Worm (Caenorhabditis elegans) whole organism, young adult: ENCODE data around the gene Y50D7A.13.
A peak's percentile ranks its signal among the peaks of the same experiment; 100 is the strongest.

Experiments
- B0336.3 ChIP-seq: fragments of 200-800 bp; sonication (Bioruptor generic); IDR thresholded peaks from 2 replicates; pipeline ENCODE4 v1.3.6; 2022; ENCODE audit warnings: missing genetic modification characterization, missing compliant biosample characterization
- F10E7.11 ChIP-seq: sonication (generic microtip); optimal IDR thresholded peaks from 2 replicates; lab custom pipeline; 2017; ENCODE audit warnings: mild to moderate bottlenecking, missing genetic modification characterization, moderate library complexity, missing compliant biosample characterization
- F49E8.2 ChIP-seq: sonication (generic microtip); optimal IDR thresholded peaks from 3 replicates; lab custom pipeline; 2017; ENCODE audit warnings: missing genetic modification characterization, mild to moderate bottlenecking, missing compliant biosample characterization, antibody characterized with exemption, moderate library complexity; ENCODE audit not compliant: insufficient read depth
- F52B5.7 ChIP-seq: sonication (generic microtip); optimal IDR thresholded peaks from 2 replicates; lab custom pipeline; 2016; ENCODE audit warnings: mild to moderate bottlenecking, missing genetic modification characterization, missing compliant biosample characterization
- T07F8.4 ChIP-seq: sonication (generic microtip); optimal IDR thresholded peaks from 2 replicates; lab custom pipeline; 2016; ENCODE audit warnings: mild to moderate bottlenecking, missing genetic modification characterization, moderate library complexity, missing compliant biosample characterization
- T26A5.8 ChIP-seq: sonication (generic microtip); optimal IDR thresholded peaks from 2 replicates; lab custom pipeline; 2016; ENCODE audit warnings: missing genetic modification characterization, missing compliant biosample characterization
- Y53F4B.3 ChIP-seq: fragments of 200-800 bp; sonication (Bioruptor generic); IDR thresholded peaks from 2 replicates; pipeline ENCODE4 v1.3.6; 2022; ENCODE audit warnings: missing genetic modification reagents, missing genetic modification characterization, missing compliant biosample characterization
- Y95B8A.8 ChIP-seq: fragments of 200-800 bp; sonication (Bioruptor generic); IDR thresholded peaks from 2 replicates; pipeline ENCODE4 v1.3.6; 2022; ENCODE audit warnings: missing genetic modification reagents, missing genetic modification characterization, missing compliant biosample characterization
- aptf-3 ChIP-seq: fragments of 200-800 bp; sonication (Bioruptor generic); IDR thresholded peaks from 2 replicates; pipeline ENCODE4 v1.3.6; 2022; ENCODE audit warnings: missing genetic modification characterization, missing compliant biosample characterization
- attf-6 ChIP-seq: fragments of 200-800 bp; sonication (Bioruptor generic); IDR thresholded peaks from 2 replicates; pipeline ENCODE4 v1.3.6; 2022; ENCODE audit warnings: missing genetic modification reagents, missing genetic modification characterization, missing compliant biosample characterization
- bed-2 ChIP-seq: fragments of 200-800 bp; sonication (Bioruptor generic); IDR thresholded peaks from 2 replicates; pipeline ENCODE4 v1.3.6; 2022; ENCODE audit warnings: missing genetic modification reagents, missing genetic modification characterization, missing compliant biosample characterization
- cebp-2 ChIP-seq: fragments of 200-800 bp; sonication (Bioruptor generic); IDR thresholded peaks from 2 replicates; pipeline ENCODE4 v1.3.6; 2022; ENCODE audit warnings: missing genetic modification characterization, missing compliant biosample characterization
- ceh-58 ChIP-seq: fragments of 200-800 bp; sonication (Bioruptor generic); IDR thresholded peaks from 2 replicates; pipeline ENCODE4 v1.3.6; 2022; ENCODE audit warnings: missing genetic modification characterization, missing compliant biosample characterization
- ceh-91 ChIP-seq: fragments of 200-800 bp; sonication (Bioruptor generic); IDR thresholded peaks from 2 replicates; pipeline ENCODE4 v1.3.6; 2022; ENCODE audit warnings: missing genetic modification reagents, missing genetic modification characterization, missing compliant biosample characterization
- dox-1 ChIP-seq: fragments of 200-800 bp; sonication (Bioruptor generic); IDR thresholded peaks from 2 replicates; pipeline ENCODE4 v1.3.6; 2022; ENCODE audit warnings: missing genetic modification reagents, missing genetic modification characterization, missing compliant biosample characterization
- egl-18 ChIP-seq: fragments of 200-800 bp; sonication (Bioruptor generic); IDR thresholded peaks from 2 replicates; pipeline ENCODE4 v1.3.6; 2022; ENCODE audit warnings: missing genetic modification reagents, missing genetic modification characterization, missing compliant biosample characterization
- egrh-3 ChIP-seq: fragments of 200-800 bp; sonication (Bioruptor generic); IDR thresholded peaks from 2 replicates; pipeline ENCODE4 v1.3.6; 2022; ENCODE audit warnings: missing genetic modification reagents, missing genetic modification characterization, missing compliant biosample characterization
- hlh-12 ChIP-seq: sonication (generic microtip); optimal IDR thresholded peaks from 2 replicates; lab custom pipeline; 2016; ENCODE audit warnings: missing genetic modification characterization, missing compliant biosample characterization
- hrde-1 ChIP-seq: sonication (generic microtip); optimal IDR thresholded peaks from 2 replicates; lab custom pipeline; 2016; ENCODE audit warnings: missing genetic modification characterization, mild to moderate bottlenecking, missing compliant biosample characterization, moderate library complexity, missing genotype, missing genetic modification reagents, borderline replicate concordance
- hsf-1 ChIP-seq: fragments of 200-800 bp; sonication (Bioruptor generic); IDR thresholded peaks from 2 replicates; pipeline ENCODE4 v1.3.6; 2022; ENCODE audit warnings: missing genetic modification reagents, missing genetic modification characterization, missing compliant biosample characterization
- lag-1 ChIP-seq: fragments of 200-800 bp; sonication (Bioruptor generic); IDR thresholded peaks from 2 replicates; pipeline ENCODE4 v1.3.6; 2022; ENCODE audit warnings: missing genetic modification reagents, missing genetic modification characterization, missing compliant biosample characterization
- let-607 ChIP-seq, 2 experiments: fragments of 200-800 bp in 1 of 2; sonication (Bioruptor generic) in 1 of 2; sonication (generic microtip) in 1 of 2; optimal IDR thresholded peaks; 2 replicates each; lab custom pipeline; 2016 to 2018; ENCODE audit warnings: mild to moderate bottlenecking in 2 of 2, missing compliant biosample characterization in 2 of 2, missing genetic modification characterization in 2 of 2, moderate library complexity in 2 of 2, missing genotype in 1 of 2
- lin-26 ChIP-seq: fragments of 200-800 bp; sonication (Bioruptor generic); IDR thresholded peaks from 2 replicates; pipeline ENCODE4 v1.3.6; 2022; ENCODE audit warnings: missing genetic modification reagents, missing genetic modification characterization, missing compliant biosample characterization
- lin-54 ChIP-seq: fragments of 200-800 bp; sonication (Bioruptor generic); optimal IDR thresholded peaks from 2 replicates; lab custom pipeline; 2018; ENCODE audit warnings: mild to moderate bottlenecking, missing genetic modification characterization, missing compliant biosample characterization
- madf-10 ChIP-seq: sonication (generic microtip); optimal IDR thresholded peaks from 2 replicates; lab custom pipeline; 2016; ENCODE audit warnings: mild to moderate bottlenecking, missing genetic modification characterization, missing compliant biosample characterization
- nfya-1 ChIP-seq: sonication (generic microtip); optimal IDR thresholded peaks from 2 replicates; lab custom pipeline; 2017; ENCODE audit warnings: antibody characterized with exemption, missing compliant biosample characterization, missing genetic modification characterization, borderline replicate concordance; ENCODE audit not compliant: insufficient read depth
- nfyb-1 ChIP-seq: fragments of 200-800 bp; sonication (Bioruptor generic); IDR thresholded peaks from 2 replicates; pipeline ENCODE4 v1.3.6; 2022; ENCODE audit warnings: missing genetic modification reagents, missing genetic modification characterization, missing compliant biosample characterization
- nhr-80 ChIP-seq: sonication (generic microtip); optimal IDR thresholded peaks from 2 replicates; lab custom pipeline; 2016; ENCODE audit warnings: missing genetic modification characterization, missing compliant biosample characterization
- pbrm-1 ChIP-seq: fragments of 200-800 bp; sonication (Bioruptor generic); IDR thresholded peaks from 2 replicates; pipeline ENCODE4 v1.3.6; 2022; ENCODE audit warnings: missing genetic modification reagents, missing genetic modification characterization, missing compliant biosample characterization
- sdz-38 ChIP-seq: sonication (generic microtip); optimal IDR thresholded peaks from 2 replicates; lab custom pipeline; 2016; ENCODE audit warnings: missing genotype, missing genetic modification characterization, missing compliant biosample characterization
- snpc-1.1 ChIP-seq: sonication (generic microtip); optimal IDR thresholded peaks from 2 replicates; lab custom pipeline; 2017; ENCODE audit warnings: missing genetic modification characterization, mild to moderate bottlenecking, missing compliant biosample characterization, antibody characterized with exemption, moderate library complexity, missing genotype, missing genetic modification reagents; ENCODE audit not compliant: insufficient read depth
- snpc-1.3 ChIP-seq: sonication (generic microtip); optimal IDR thresholded peaks from 2 replicates; lab custom pipeline; 2017; ENCODE audit warnings: missing genetic modification characterization, mild to moderate bottlenecking, missing compliant biosample characterization, antibody characterized with exemption, moderate library complexity, missing genotype, missing genetic modification reagents; ENCODE audit not compliant: insufficient read depth
- zim-3 ChIP-seq: sonication (generic microtip); optimal IDR thresholded peaks from 2 replicates; lab custom pipeline; 2017; ENCODE audit warnings: mild to moderate bottlenecking, missing genetic modification characterization, moderate library complexity, missing compliant biosample characterization
- ztf-28 ChIP-seq: fragments of 200-800 bp; sonication (Bioruptor generic); IDR thresholded peaks from 2 replicates; pipeline ENCODE4 v1.3.6; 2022; ENCODE audit warnings: missing genetic modification reagents, missing genetic modification characterization, missing compliant biosample characterization

Y50D7A.13 gene

ce11 chrIII:297882-298281 is 3.5 kb upstream of the Y50D7A.13 start:
- TF ChIP-seq egrh-3 (GFP tag; lab: Robert Waterston, UW): 0 out of 2 replicates have a peak, but pooled peaks have one; percentile 12
- 0 out of 2 replicates have a peak, but pooled peaks have one; percentile 13 for TF ChIP-seq Y95B8A.8
- 0 out of 2 replicates have a peak, but pooled peaks have one; percentile 25 for TF ChIP-seq ceh-58 (GFP tag; lab: Robert Waterston, UW)

ce11 chrIII:292340-292739 is 2.1 kb downstream of the Y50D7A.13 start, which contains the start of gene Y50D7A.1:
Gene Y50D7A.1 (plus strand): TSS chrIII:292640.
- TF ChIP-seq bed-2 (GFP tag; lab: Robert Waterston, UW) (no peak), lag-1 (no peak), ceh-91 (GFP tag; lab: Robert Waterston, UW) (no peak), attf-6 (no peak), T07F8.4 (no peak), ztf-28 (no peak), nfya-1 (tag; lab: Kevin White, UChicago) (no peak), cebp-2 (GFP tag; lab: Robert Waterston, UW) (no peak), egl-18 (GFP tag; lab: Robert Waterston, UW) (no peak), F49E8.2 (tag; lab: Kevin White, UChicago) (no peak), aptf-3 (no peak), let-607 (tag; optimal IDR thresholded peaks at IDR 0.05; lab: Kevin White, UChicago) (no peak), snpc-1.1 (tag; lab: Kevin White, UChicago) (no peak)

- TF ChIP-seq B0336.3 (GFP tag; lab: Robert Waterston, UW) (no peak), lin-54 (no peak), pbrm-1 (no peak), dox-1 (GFP tag; lab: Robert Waterston, UW) (no peak), nhr-80 (tag; lab: Kevin White, UChicago) (no peak)
- TF ChIP-seq, all 124 proteins: peak for 0
Observed at ce11 chrIII:283817-284216, 10.6 kb downstream of the Y50D7A.13 start, which contains the start of gene taco-1. Gene taco-1 (plus strand): TSS chrIII:284117.

- TF ChIP-seq F52B5.7 (no peak), Y53F4B.3 (GFP tag; lab: Robert Waterston, UW) (no peak), zim-3 (no peak), T26A5.8 (tag; lab: Kevin White, UChicago) (no peak), F10E7.11 (tag; lab: Kevin White, UChicago) (no peak), aptf-3 (no peak), hrde-1 (tag; lab: Kevin White, UChicago) (no peak), lin-26 (GFP tag; lab: Robert Waterston, UW) (no peak), hsf-1 (GFP tag; lab: Robert Waterston, UW) (no peak), snpc-1.3 (tag; lab: Kevin White, UChicago) (no peak), pbrm-1 (no peak), nfyb-1 (GFP tag; lab: Robert Waterston, UW) (no peak), hlh-12 (tag; lab: Kevin White, UChicago) (no peak), madf-10 (tag; lab: Kevin White, UChicago) (no peak), lin-54 (no peak), sdz-38 (tag; lab: Kevin White, UChicago) (no peak)
Observed at ce11 chrIII:282506-282905, 11.9 kb downstream of the Y50D7A.13 start.
